Fruit fly (Drosophila melanogaster): Measurements from ENCODE around the gene Dim1.

Gene Dim1

dm6 chr2L:4448582-4449016 lies 45.5 kb downstream of the Dim1 start, which contains the start of gene MFS18 (continued):
- TF ChIP-seq CG14050 (GFP tag; IDR thresholded peaks at IDR 0.05), result peak; percentile 98
- peak; percentile 76 for TF ChIP-seq tna (GFP tag; IDR thresholded peaks at IDR 0.05; ENCODE audit: partially characterized antibody)
- TF ChIP-seq mirr (GFP tag; optimal IDR thresholded peaks at IDR 0.05), result peak; percentile 89
- TF ChIP-seq stc (GFP tag; IDR thresholded peaks at IDR 0.05), result peak; percentile 100
- TF ChIP-seq CG1832 (GFP tag; optimal IDR thresholded peaks at IDR 0.05), result no peak
- TF ChIP-seq CG13287 (GFP tag; IDR thresholded peaks at IDR 0.05; ENCODE audit: partially characterized antibody), result peak; percentile 67
- TF ChIP-seq CG13624 (GFP tag; optimal IDR thresholded peaks at IDR 0.05), result peak; percentile 85
- peak; percentile 73 for TF ChIP-seq gcm2 (GFP tag; optimal IDR thresholded peaks at IDR 0.05)
- no peak for TF ChIP-seq sc (optimal IDR thresholded peaks at IDR 0.05)
- peak; percentile 93 for TF ChIP-seq sc (GFP tag; optimal IDR thresholded peaks at IDR 0.05)
- TF ChIP-seq CG3838 (GFP tag; optimal IDR thresholded peaks at IDR 0.05), result peak; percentile 92
- peak; percentile 99 for TF ChIP-seq phol (tag; optimal IDR thresholded peaks at IDR 0.05)
- TF ChIP-seq esg (GFP tag; conservative IDR thresholded peaks at IDR 0.05), result peak; percentile 99
- TF ChIP-seq CG1792 (GFP tag; optimal IDR thresholded peaks at IDR 0.05), result peak; percentile 72
- peak; percentile 99 for TF ChIP-seq CG4424 (GFP tag; optimal IDR thresholded peaks at IDR 0.05)
- TF ChIP-seq CG1233 (GFP tag; optimal IDR thresholded peaks at IDR 0.05), result peak; percentile 99
- TF ChIP-seq CG17802 (tag; optimal IDR thresholded peaks at IDR 0.05), result peak; percentile 92
- peak; percentile 54 for TF ChIP-seq ab (GFP tag; optimal IDR thresholded peaks at IDR 0.05)
- TF ChIP-seq ase (GFP tag; IDR thresholded peaks at IDR 0.05), result peak; percentile 99
- peak; percentile 92 for TF ChIP-seq ato (GFP tag; IDR thresholded peaks at IDR 0.05; ENCODE audit: partially characterized antibody)
- peak; percentile 97 for TF ChIP-seq Camta (GFP tag; optimal IDR thresholded peaks at IDR 0.05)
- TF ChIP-seq HLH3B (GFP tag; IDR thresholded peaks at IDR 0.05), result peak; percentile 99
- TF ChIP-seq prd (optimal IDR thresholded peaks at IDR 0.05), result no peak
- peak; percentile 100 for TF ChIP-seq prd (GFP tag; IDR thresholded peaks at IDR 0.05)
- peak; percentile 97 for TF ChIP-seq CG3847 (GFP tag; IDR thresholded peaks at IDR 0.05)
- TF ChIP-seq zen (tag; optimal IDR thresholded peaks at IDR 0.05), result peak; percentile 99
- peak; percentile 90 for TF ChIP-seq nerfin-2 (GFP tag; IDR thresholded peaks at IDR 0.05; ENCODE audit: partially characterized antibody)
- peak; percentile 98 for TF ChIP-seq CG10366 (GFP tag; IDR thresholded peaks at IDR 0.05)
- TF ChIP-seq toy (GFP tag; IDR thresholded peaks at IDR 0.05), result peak; percentile 96
- TF ChIP-seq shn (GFP tag; optimal IDR thresholded peaks at IDR 0.05), result peak; percentile 69
- peak; percentile 93 for TF ChIP-seq aop (GFP tag; IDR thresholded peaks at IDR 0.05)
- no peak for TF ChIP-seq Hey (tag; optimal IDR thresholded peaks at IDR 0.05)
- peak; percentile 99 for TF ChIP-seq Max (GFP tag; optimal IDR thresholded peaks at IDR 0.05)
- TF ChIP-seq CG15514 (GFP tag; optimal IDR thresholded peaks at IDR 0.05), result peak; percentile 94
- peak; percentile 97 for TF ChIP-seq CG11247 (GFP tag; IDR thresholded peaks at IDR 0.05)
- peak; percentile 25 for TF ChIP-seq btn (GFP tag; optimal IDR thresholded peaks at IDR 0.05)
- TF ChIP-seq CG33557 (GFP tag; optimal IDR thresholded peaks at IDR 0.05), result peak; percentile 87
- no peak for TF ChIP-seq pita (GFP tag; optimal IDR thresholded peaks at IDR 0.05)
- TF ChIP-seq CG33213 (GFP tag; optimal IDR thresholded peaks at IDR 0.05), result peak; percentile 68
- peak; percentile 98 for TF ChIP-seq gce (GFP tag; IDR thresholded peaks at IDR 0.05)
- TF ChIP-seq CkIIα-i1 (GFP tag; IDR thresholded peaks at IDR 0.05), result peak; percentile 91

- TF ChIP-seq dati (GFP tag; IDR thresholded peaks at IDR 0.05), result no peak
- TF ChIP-seq tna (GFP tag; IDR thresholded peaks at IDR 0.05; ENCODE audit: partially characterized antibody), result peak; percentile 83
- no peak for TF ChIP-seq Ada2b (GFP tag; IDR thresholded peaks at IDR 0.05)
- no peak for TF ChIP-seq Jarid2 (GFP tag; optimal IDR thresholded peaks at IDR 0.05)
- TF ChIP-seq Myb (GFP tag; optimal IDR thresholded peaks at IDR 0.05), result peak; percentile 7
- TF ChIP-seq dmrt99B (tag; optimal IDR thresholded peaks at IDR 0.05), result no peak
- no peak for TF ChIP-seq run (tag; optimal IDR thresholded peaks at IDR 0.05)
- TF ChIP-seq Opbp (GFP tag; IDR thresholded peaks at IDR 0.05; ENCODE audit: partially characterized antibody), result peak; percentile 76; the same call in 2 of the 3 replicates
- TF ChIP-seq kni (GFP tag; optimal IDR thresholded peaks at IDR 0.05), result no peak
- peak; percentile 22 for TF ChIP-seq YL-1 (GFP tag; optimal IDR thresholded peaks at IDR 0.05)
- TF ChIP-seq bcd (GFP tag; optimal IDR thresholded peaks at IDR 0.05), result no peak
- TF ChIP-seq TFAM (GFP tag; optimal IDR thresholded peaks at IDR 0.05), result no peak
- TF ChIP-seq hbn (GFP tag; IDR thresholded peaks at IDR 0.05; ENCODE audit: partially characterized antibody), result peak; percentile 62; the same call in 1 of the 2 replicates
Observed at dm6 chr2L:4452798-4453197, 49.7 kb downstream of the Dim1 start, which contains the start of gene CG15439. Gene CG15439, minus strand, starts transcription at chr2L:4453038.

Measured in whole organism, embryonic.